Fruit fly (Drosophila melanogaster): Measurements from ENCODE around the gene Men-b.

Men-b gene

dm6 chr3R:27165416-27165982, 14.0 kb downstream of the Men-b start, which contains the start of the genes CG34293 and spn-D (continued):
- TF ChIP-seq Taf1 (GFP tag; IDR thresholded peaks at IDR 0.05) (no peak), crp (GFP tag; optimal IDR thresholded peaks at IDR 0.05) (peak in 1 of 2 experiments; percentile 81), CG8944 (GFP tag; optimal IDR thresholded peaks at IDR 0.05) (no peak)

- TF ChIP-seq bowl (GFP tag; IDR thresholded peaks at IDR 0.05) (no peak), gt (GFP tag; IDR thresholded peaks at IDR 0.05) (no peak), CG13287 (GFP tag; IDR thresholded peaks at IDR 0.05; ENCODE audit: partially characterized antibody) (no peak), Drgx (GFP tag; IDR thresholded peaks at IDR 0.05) (peak; percentile 93), Hr51 (GFP tag; optimal IDR thresholded peaks at IDR 0.05) (no peak), sna (GFP tag; IDR thresholded peaks at IDR 0.05; ENCODE audit: partially characterized antibody) (no peak), ap (GFP tag; IDR thresholded peaks at IDR 0.05) (no peak), Xbp1 (GFP tag; optimal IDR thresholded peaks at IDR 0.05) (no peak), CG31441 (GFP tag; IDR thresholded peaks at IDR 0.05) (no peak), CG31388 (GFP tag; optimal IDR thresholded peaks at IDR 0.05) (no peak), pros (GFP tag; optimal IDR thresholded peaks at IDR 0.05) (no peak), Optix (GFP tag; IDR thresholded peaks at IDR 0.05) (no peak), CG33213 (GFP tag; optimal IDR thresholded peaks at IDR 0.05) (no peak), BEAF-32 (GFP tag; optimal IDR thresholded peaks at IDR 0.05) (no peak), Blimp-1 (GFP tag; optimal IDR thresholded peaks at IDR 0.05) (peak; percentile 5), tll (GFP tag; optimal IDR thresholded peaks at IDR 0.05) (no peak), CG14667 (GFP tag; IDR thresholded peaks at IDR 0.05) (no peak), tup (GFP tag; optimal IDR thresholded peaks at IDR 0.05) (no peak), ac (GFP tag; optimal IDR thresholded peaks at IDR 0.05) (no peak), Doc3 (GFP tag; IDR thresholded peaks at IDR 0.05; ENCODE audit: partially characterized antibody) (no peak), CG9215 (GFP tag; IDR thresholded peaks at IDR 0.05) (no peak), CG15011 (GFP tag; optimal IDR thresholded peaks at IDR 0.05) (no peak), en (GFP tag; optimal IDR thresholded peaks at IDR 0.05) (no peak), Myb (GFP tag; optimal IDR thresholded peaks at IDR 0.05) (no peak), sens (GFP tag) (peak; percentile 73), CG6854 (GFP tag; optimal IDR thresholded peaks at IDR 0.05) (no peak), Mes4 (GFP tag; optimal IDR thresholded peaks at IDR 0.05) (no peak), Camta (GFP tag; optimal IDR thresholded peaks at IDR 0.05) (no peak), fu2 (GFP tag; optimal IDR thresholded peaks at IDR 0.05) (no peak), CG16779 (GFP tag; IDR thresholded peaks at IDR 0.05) (no peak), Stat92E (GFP tag; optimal IDR thresholded peaks at IDR 0.05) (no peak), insv (GFP tag; optimal IDR thresholded peaks at IDR 0.05) (no peak), bcd (GFP tag; optimal IDR thresholded peaks at IDR 0.05) (no peak), hb (GFP tag; IDR thresholded peaks at IDR 0.05; ENCODE audit: partially characterized antibody) (no peak), Nf-YB (GFP tag; optimal IDR thresholded peaks at IDR 0.05) (no peak), chinmo (GFP tag; IDR thresholded peaks at IDR 0.05; ENCODE audit: partially characterized antibody) (no peak), sens-2 (GFP tag; IDR thresholded peaks at IDR 0.05) (no peak), crol (GFP tag; IDR thresholded peaks at IDR 0.05) (no peak), CG3847 (GFP tag; IDR thresholded peaks at IDR 0.05) (no peak), hth (optimal IDR thresholded peaks at IDR 0.05) (no peak), CG17829 (tag; optimal IDR thresholded peaks at IDR 0.05) (no peak), nom (GFP tag; optimal IDR thresholded peaks at IDR 0.05) (peak; percentile 19), Med (GFP tag) (peak; percentile 21), pzg (GFP tag; optimal IDR thresholded peaks at IDR 0.05) (no peak), CG13624 (GFP tag; optimal IDR thresholded peaks at IDR 0.05) (no peak)
Observed at dm6 chr3R:27167350-27167749, 15.9 kb downstream of the Men-b start.

Measured in whole organism, embryonic.